Fruit fly (Drosophila melanogaster) S2 (cell line): ENCODE results near the gene Rga.

ENCODE experiments used
- CG8478 ChIP-seq: fragments of >200 bp; optimal IDR thresholded peaks from 2 replicates; lab custom pipeline; 2018
- CTCF ChIP-seq, 2 experiments: fragments of >200 bp; optimal IDR thresholded peaks; 2 replicates each; lab custom pipeline; 2018

DNA sequence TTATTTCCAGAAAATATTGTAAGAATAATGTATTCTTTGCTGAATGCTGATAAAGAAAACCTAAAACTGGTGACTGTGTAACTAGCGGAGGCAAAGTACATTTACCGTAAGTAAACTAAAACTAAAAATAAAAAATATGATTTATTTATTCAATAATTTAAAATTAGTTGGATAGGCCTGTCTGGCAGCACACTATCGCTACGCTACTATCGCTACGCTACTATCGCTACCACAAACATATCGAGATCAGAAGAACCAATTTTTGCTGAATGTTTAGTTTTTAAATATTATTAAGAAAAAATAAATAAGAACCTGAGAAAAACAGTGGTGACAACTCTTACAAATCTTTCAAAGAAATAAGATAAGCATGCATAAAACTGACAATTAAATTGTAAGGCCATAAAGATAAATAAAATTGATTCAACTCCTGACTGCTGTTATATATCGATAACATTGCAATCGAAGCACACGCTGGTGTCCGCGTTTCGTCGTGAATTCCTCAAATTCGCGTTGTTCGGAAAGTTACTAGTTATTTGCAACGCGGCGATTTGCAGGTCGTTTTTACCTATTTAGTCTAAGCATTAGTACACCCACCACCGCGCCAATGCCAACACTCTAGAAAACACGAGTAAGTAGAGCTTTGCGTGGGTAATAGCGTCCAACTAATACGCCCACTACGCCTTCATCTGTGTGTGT lies 47.4 kb upstream of the Rga start, which contains the start of gene Wdr33:
- TF ChIP-seq CG8478 (lab: Kevin White, UChicago) (no peak), CTCF (optimal IDR thresholded peaks at IDR 0.05; lab: Kevin White, UChicago) (no peak)
